Fruit fly (Drosophila melanogaster): ENCODE measurements around the gene CG1951.

DNA sequence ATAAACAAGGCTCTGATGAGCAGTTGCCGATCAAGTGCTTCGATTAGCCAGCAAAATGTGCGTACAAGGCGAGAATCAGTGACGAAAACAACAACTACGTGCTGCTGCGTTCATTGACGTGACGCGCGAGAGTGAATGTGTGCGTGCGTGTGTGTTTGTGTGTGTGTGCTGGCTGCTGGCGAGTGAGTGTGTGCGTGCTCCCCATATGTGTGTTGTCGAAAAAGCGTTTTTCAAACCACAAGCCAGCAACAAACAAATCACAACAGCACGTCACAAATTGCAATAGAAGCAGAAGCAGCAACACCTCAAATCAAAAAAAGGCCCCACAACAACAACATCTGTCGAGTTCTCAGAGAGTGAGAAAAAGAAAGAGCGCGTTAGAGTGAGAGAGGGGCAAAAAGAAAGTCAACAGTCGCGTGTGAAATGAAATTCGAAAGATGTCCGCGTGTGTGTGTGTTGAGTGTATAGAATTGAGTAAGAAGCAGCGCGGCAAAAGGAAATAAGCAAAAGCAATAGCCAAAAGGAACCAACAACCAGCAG, 37.0 kb downstream of the CG1951 start:
- TF ChIP-seq Crg-1 (GFP tag; optimal IDR thresholded peaks at IDR 0.05): no peak
- TF ChIP-seq Hr96 (GFP tag; optimal IDR thresholded peaks at IDR 0.05): no peak
- TF ChIP-seq CG33017 (tag; optimal IDR thresholded peaks at IDR 0.05): no peak
- TF ChIP-seq CG5204 (GFP tag; optimal IDR thresholded peaks at IDR 0.05): no peak
- TF ChIP-seq tj (GFP tag; optimal IDR thresholded peaks at IDR 0.05): no peak
- no peak for TF ChIP-seq ovo (GFP tag; optimal IDR thresholded peaks at IDR 0.05)
- no peak for TF ChIP-seq cnc (optimal IDR thresholded peaks at IDR 0.05)
- no peak for TF ChIP-seq CG12768 (GFP tag; optimal IDR thresholded peaks at IDR 0.05)
- TF ChIP-seq kay (GFP tag; ENCODE audit: borderline replicate concordance): no peak
- TF ChIP-seq CG11617 (GFP tag; optimal IDR thresholded peaks at IDR 0.05): no peak
- no peak for TF ChIP-seq Mnt (GFP tag; optimal IDR thresholded peaks at IDR 0.05)
- no peak for TF ChIP-seq CG7101 (tag; optimal IDR thresholded peaks at IDR 0.05)
- TF ChIP-seq CG1620 (GFP tag; optimal IDR thresholded peaks at IDR 0.05): no peak
